Fruit fly (Drosophila melanogaster): ENCODE results near the gene NimC4.

dm6 chr2L:14054281-14054680 lies 6.9 kb downstream of the NimC4 start:
- no peak for TF ChIP-seq CG8478 (optimal IDR thresholded peaks at IDR 0.05)
- TF ChIP-seq CTCF (optimal IDR thresholded peaks at IDR 0.05), result no peak

All from S2 (cell line).